Fruit fly (Drosophila melanogaster): Measurements from ENCODE around the gene Ugt302K1.

Gene Ugt302K1

dm6 chr3R:11196648-11197388 is 43.2 kb upstream of the Ugt302K1 start (continued):
- peak; percentile 95 for TF ChIP-seq slp2 (GFP tag; optimal IDR thresholded peaks at IDR 0.05)
- TF ChIP-seq CG7963 (GFP tag; IDR thresholded peaks at IDR 0.05; ENCODE audit: partially characterized antibody): no peak
- TF ChIP-seq B-H2 (GFP tag; optimal IDR thresholded peaks at IDR 0.05): peak; percentile 93
- no peak for TF ChIP-seq h (optimal IDR thresholded peaks at IDR 0.05)
- no peak for TF ChIP-seq unc-4 (GFP tag; IDR thresholded peaks at IDR 0.05; ENCODE audit: partially characterized antibody)
- peak; percentile 79 for TF ChIP-seq Antp (GFP tag; optimal IDR thresholded peaks at IDR 0.05)
- peak; percentile 14 for TF ChIP-seq BEAF-32 (GFP tag; optimal IDR thresholded peaks at IDR 0.05)
- peak; percentile 92 for TF ChIP-seq CG12219 (GFP tag; optimal IDR thresholded peaks at IDR 0.05)
- no peak for TF ChIP-seq HLHmδ (GFP tag; optimal IDR thresholded peaks at IDR 0.05)
- peak; percentile 83 for TF ChIP-seq corto (GFP tag; optimal IDR thresholded peaks at IDR 0.05)
- peak; percentile 70 for TF ChIP-seq CG15073 (GFP tag; optimal IDR thresholded peaks at IDR 0.05)
- peak; percentile 51; the same call in 1 of the 2 replicates for TF ChIP-seq Bgb (GFP tag; IDR thresholded peaks at IDR 0.05; ENCODE audit: partially characterized antibody)
- peak; percentile 96 for TF ChIP-seq D19B (GFP tag; optimal IDR thresholded peaks at IDR 0.05)
- TF ChIP-seq mld (GFP tag; IDR thresholded peaks at IDR 0.05; ENCODE audit: partially characterized antibody): no peak
- TF ChIP-seq pb (GFP tag; optimal IDR thresholded peaks at IDR 0.05): no peak
- peak; percentile 59 for TF ChIP-seq Side (GFP tag; optimal IDR thresholded peaks at IDR 0.05)
- peak; percentile 96 for TF ChIP-seq CG17829 (tag; optimal IDR thresholded peaks at IDR 0.05)
- peak; percentile 97 for TF ChIP-seq CG13624 (GFP tag; optimal IDR thresholded peaks at IDR 0.05)
- TF ChIP-seq CG32532 (GFP tag; IDR thresholded peaks at IDR 0.05): peak; percentile 99
- peak; percentile 97 for TF ChIP-seq CG30431 (GFP tag; optimal IDR thresholded peaks at IDR 0.05)
- peak; percentile 90 for TF ChIP-seq CG18011 (GFP tag; optimal IDR thresholded peaks at IDR 0.05)
- no peak for TF ChIP-seq mam (GFP tag; optimal IDR thresholded peaks at IDR 0.05)
- peak; percentile 97 for TF ChIP-seq wdn (GFP tag; IDR thresholded peaks at IDR 0.05)
- peak; percentile 98 for TF ChIP-seq caup (GFP tag; optimal IDR thresholded peaks at IDR 0.05; ENCODE audit: severe bottlenecking)
- TF ChIP-seq CG7745 (tag; optimal IDR thresholded peaks at IDR 0.05): no peak
- peak; percentile 95 for TF ChIP-seq CG17328 (GFP tag; IDR thresholded peaks at IDR 0.05)
- peak; percentile 94 for TF ChIP-seq CG13123 (GFP tag; optimal IDR thresholded peaks at IDR 0.05)
- peak; percentile 88 for TF ChIP-seq CG16863 (GFP tag; optimal IDR thresholded peaks at IDR 0.05)
- TF ChIP-seq CG11247 (GFP tag; IDR thresholded peaks at IDR 0.05): peak; percentile 97
- peak; percentile 99 for TF ChIP-seq Dek (tag; optimal IDR thresholded peaks at IDR 0.05)
- peak; percentile 84 for TF ChIP-seq CG10959 (GFP tag; IDR thresholded peaks at IDR 0.05)
- peak; percentile 97 for TF ChIP-seq ase (GFP tag; IDR thresholded peaks at IDR 0.05)
- TF ChIP-seq Nf-YA (GFP tag; IDR thresholded peaks at IDR 0.05): peak; percentile 96
- peak; percentile 89 for TF ChIP-seq tap (tag; optimal IDR thresholded peaks at IDR 0.05)
- peak; percentile 100 for TF ChIP-seq CG9727 (GFP tag; optimal IDR thresholded peaks at IDR 0.05)
- TF ChIP-seq CG5245 (GFP tag; optimal IDR thresholded peaks at IDR 0.05): peak; percentile 91
- peak; percentile 98 for TF ChIP-seq so (GFP tag; IDR thresholded peaks at IDR 0.05)
- TF ChIP-seq onecut (GFP tag; IDR thresholded peaks at IDR 0.05): peak; percentile 95
- TF ChIP-seq HmgD (GFP tag; optimal IDR thresholded peaks at IDR 0.05): peak; percentile 56
- peak; percentile 81 for TF ChIP-seq CG3995 (GFP tag; optimal IDR thresholded peaks at IDR 0.05)
- peak; percentile 89 for TF ChIP-seq Nf-YB (GFP tag; optimal IDR thresholded peaks at IDR 0.05)
- peak; percentile 81 for TF ChIP-seq maf-S (GFP tag; optimal IDR thresholded peaks at IDR 0.05)
- TF ChIP-seq CG15479 (GFP tag; optimal IDR thresholded peaks at IDR 0.05): peak; percentile 18
- peak; percentile 87 for TF ChIP-seq kay (GFP tag; optimal IDR thresholded peaks at IDR 0.05)
- TF ChIP-seq br (optimal IDR thresholded peaks at IDR 0.05): no peak
- peak; percentile 99 for TF ChIP-seq Dbx (GFP tag; IDR thresholded peaks at IDR 0.05)
- peak in 1 of 3 experiments; percentile 99 for TF ChIP-seq Stat92E (GFP tag; optimal IDR thresholded peaks at IDR 0.05)
- TF ChIP-seq vvl (GFP tag; IDR thresholded peaks at IDR 0.05): peak; percentile 98
- peak; percentile 99 for TF ChIP-seq klu (GFP tag; IDR thresholded peaks at IDR 0.05)
- TF ChIP-seq CG3065 (GFP tag; optimal IDR thresholded peaks at IDR 0.05): peak; percentile 92
